Fruit fly (Drosophila melanogaster): Measurements from ENCODE around the gene CG43210.

The CG43210 gene

dm6 chr3R:18572240-18572803, 7.3 kb upstream of the CG43210 start:
- no peak for TF ChIP-seq Dll (optimal IDR thresholded peaks at IDR 0.05)
- TF ChIP-seq usp (GFP tag; optimal IDR thresholded peaks at IDR 0.05) = no peak
- TF ChIP-seq CG8478 (optimal IDR thresholded peaks at IDR 0.05) = no peak
- TF ChIP-seq pan (optimal IDR thresholded peaks at IDR 0.05) = no peak
- no peak for TF ChIP-seq psq (optimal IDR thresholded peaks at IDR 0.05)
- TF ChIP-seq EcR (GFP tag; optimal IDR thresholded peaks at IDR 0.05) = no peak

- TF ChIP-seq psq (optimal IDR thresholded peaks at IDR 0.05) = no peak
- TF ChIP-seq usp (GFP tag; optimal IDR thresholded peaks at IDR 0.05) = no peak
Observed at dm6 chr3R:18559569-18559968, 5.4 kb downstream of the CG43210 start, which contains the start of gene CG7691. Gene CG7691, plus strand, starts transcription at chr3R:18559869.

- TF ChIP-seq CG8478 (optimal IDR thresholded peaks at IDR 0.05) = no peak
- TF ChIP-seq usp (GFP tag; optimal IDR thresholded peaks at IDR 0.05) = no peak
- no peak for TF ChIP-seq psq (optimal IDR thresholded peaks at IDR 0.05)
- no peak for TF ChIP-seq pan (optimal IDR thresholded peaks at IDR 0.05)
- TF ChIP-seq EcR (GFP tag; optimal IDR thresholded peaks at IDR 0.05) = no peak
- no peak for TF ChIP-seq Dll (optimal IDR thresholded peaks at IDR 0.05)
Observed at dm6 chr3R:18548787-18549186, 16.2 kb downstream of the CG43210 start.

- TF ChIP-seq pan (optimal IDR thresholded peaks at IDR 0.05) (no peak), psq (optimal IDR thresholded peaks at IDR 0.05) (no peak), EcR (GFP tag; optimal IDR thresholded peaks at IDR 0.05) (no peak), CG8478 (optimal IDR thresholded peaks at IDR 0.05) (no peak), usp (GFP tag; optimal IDR thresholded peaks at IDR 0.05) (no peak), Dll (optimal IDR thresholded peaks at IDR 0.05) (no peak)
Observed at dm6 chr3R:18546972-18547371, 18.0 kb downstream of the CG43210 start.

- no peak for TF ChIP-seq Dll (optimal IDR thresholded peaks at IDR 0.05)
- TF ChIP-seq psq (optimal IDR thresholded peaks at IDR 0.05) = no peak
- TF ChIP-seq pan (optimal IDR thresholded peaks at IDR 0.05) = no peak
- no peak for TF ChIP-seq CG8478 (optimal IDR thresholded peaks at IDR 0.05)
- TF ChIP-seq usp (GFP tag; optimal IDR thresholded peaks at IDR 0.05) = no peak
- TF ChIP-seq EcR (GFP tag; optimal IDR thresholded peaks at IDR 0.05) = no peak
Observed at dm6 chr3R:18546159-18546558, 18.8 kb downstream of the CG43210 start.

- TF ChIP-seq CG8478 (optimal IDR thresholded peaks at IDR 0.05) (no peak), pan (optimal IDR thresholded peaks at IDR 0.05) (no peak), EcR (GFP tag; optimal IDR thresholded peaks at IDR 0.05) (no peak), Dll (optimal IDR thresholded peaks at IDR 0.05) (no peak), usp (GFP tag; optimal IDR thresholded peaks at IDR 0.05) (no peak)
Observed at dm6 chr3R:18545486-18545885, 19.5 kb downstream of the CG43210 start, which contains the start of gene fru. Gene fru, minus strand, starts transcription at chr3R:18545586.

dm6 chr3R:18515010-18515409, 50.0 kb downstream of the CG43210 start:
- TF ChIP-seq pan (optimal IDR thresholded peaks at IDR 0.05) (no peak), usp (GFP tag; optimal IDR thresholded peaks at IDR 0.05) (no peak), EcR (GFP tag; optimal IDR thresholded peaks at IDR 0.05) (no peak), psq (optimal IDR thresholded peaks at IDR 0.05) (no peak), Dll (optimal IDR thresholded peaks at IDR 0.05) (no peak), CG8478 (optimal IDR thresholded peaks at IDR 0.05) (no peak)

Data from whole organism.